Worm (Caenorhabditis elegans) whole organism, L1 larva: Measurements from ENCODE around the gene Y48A6B.9.

Experiments
- C16A3.4 ChIP-seq: fragments of 150-350 bp; optimal IDR thresholded peaks from 2 replicates; lab custom pipeline; 2014; ENCODE audit warnings: missing biosample characterization, missing genetic modification characterization
- C34B4.2 ChIP-seq: sonication (generic microtip); optimal IDR thresholded peaks from 2 replicates; lab custom pipeline; 2017; ENCODE audit warnings: mild to moderate bottlenecking, missing genetic modification characterization, missing compliant biosample characterization
- aly-2 ChIP-seq: fragments of 150-350 bp; optimal IDR thresholded peaks from 2 replicates; lab custom pipeline; 2014; ENCODE audit warnings: missing biosample characterization, missing genetic modification characterization
- ama-1 ChIP-seq: fragments of 150-350 bp; optimal IDR thresholded peaks from 2 replicates; lab custom pipeline; 2014
- blmp-1 ChIP-seq: fragments of 150-350 bp; optimal IDR thresholded peaks from 2 replicates; lab custom pipeline; 2014; ENCODE audit warnings: missing biosample characterization, missing genetic modification characterization
- ceh-8 ChIP-seq: fragments of 200-800 bp; sonication (Bioruptor generic); optimal IDR thresholded peaks from 2 replicates; lab custom pipeline; 2018; ENCODE audit warnings: mild to moderate bottlenecking, missing genetic modification characterization, moderate library complexity, missing compliant biosample characterization
- ceh-82 ChIP-seq, 3 experiments: fragments of 150-350 bp in 1 of 3; sonication (generic microtip) in 2 of 3; optimal IDR thresholded peaks; 2 replicates each; lab custom pipeline; 2014 to 2017; ENCODE audit warnings: missing biosample characterization in 3 of 3, missing genetic modification characterization in 3 of 3
- dpl-1 ChIP-seq, 3 experiments: fragments of 150-350 bp in 2 of 3; sonication (generic microtip) in 1 of 3; optimal IDR thresholded peaks; 2 replicates each; lab custom pipeline; 2014 to 2017; ENCODE audit warnings: missing biosample characterization in 3 of 3, missing genetic modification characterization in 3 of 3, missing genetic modification reagents in 3 of 3
- dsc-1 ChIP-seq: sonication (generic microtip); optimal IDR thresholded peaks from 2 replicates; lab custom pipeline; 2016; ENCODE audit warnings: mild to moderate bottlenecking, missing genetic modification characterization, missing compliant biosample characterization
- egl-13 ChIP-seq: sonication (generic microtip); optimal IDR thresholded peaks from 2 replicates; lab custom pipeline; 2016; ENCODE audit warnings: missing genotype, missing genetic modification reagents, missing genetic modification characterization, missing compliant biosample characterization
- egl-27 ChIP-seq, 2 experiments: fragments of 150-350 bp in 1 of 2; sonication (generic microtip); optimal IDR thresholded peaks; 3 replicates each; lab custom pipeline; 2017 to 2018; ENCODE audit warnings: missing biosample characterization in 2 of 2, missing genetic modification characterization in 2 of 2, missing genetic modification reagents in 2 of 2
- ets-5 ChIP-seq: fragments of 200-800 bp; sonication (Bioruptor generic); IDR thresholded peaks from 2 replicates; pipeline ENCODE4 v1.3.6; 2022; ENCODE audit warnings: missing genetic modification characterization, missing compliant biosample characterization
- fkh-10 ChIP-seq: sonication (generic microtip); optimal IDR thresholded peaks from 2 replicates; lab custom pipeline; 2017; ENCODE audit warnings: missing biosample characterization, missing genetic modification reagents, missing genetic modification characterization
- fkh-8 ChIP-seq: sonication (generic microtip); optimal IDR thresholded peaks from 2 replicates; lab custom pipeline; 2016; ENCODE audit warnings: mild to moderate bottlenecking, missing genetic modification characterization, missing compliant biosample characterization
- fos-1 ChIP-seq: fragments of 150-350 bp; optimal IDR thresholded peaks from 2 replicates; lab custom pipeline; 2014; ENCODE audit warnings: missing biosample characterization, missing genetic modification characterization
- grh-1 ChIP-seq: fragments of 200-800 bp; sonication (Bioruptor generic); IDR thresholded peaks from 2 replicates; pipeline ENCODE4 v1.3.6; 2022; ENCODE audit warnings: missing genetic modification reagents, missing genetic modification characterization, missing compliant biosample characterization
- hlh-17 ChIP-seq: fragments of 200-800 bp; sonication (Bioruptor generic); optimal IDR thresholded peaks from 2 replicates; lab custom pipeline; 2018; ENCODE audit warnings: missing genetic modification characterization, mild to moderate bottlenecking, missing compliant biosample characterization, moderate library complexity, borderline replicate concordance
- hlh-4 ChIP-seq: sonication (generic microtip); optimal IDR thresholded peaks from 2 replicates; lab custom pipeline; 2016; ENCODE audit warnings: mild to moderate bottlenecking, missing genetic modification characterization, missing compliant biosample characterization
- irx-1 ChIP-seq: sonication (generic microtip); optimal IDR thresholded peaks from 2 replicates; lab custom pipeline; 2016; ENCODE audit warnings: missing genetic modification characterization, missing compliant biosample characterization
- isw-1 ChIP-seq: fragments of 200-800 bp; sonication (Bioruptor generic); IDR thresholded peaks from 2 replicates; pipeline ENCODE4 v1.3.6; 2022; ENCODE audit warnings: missing genetic modification characterization, missing compliant biosample characterization
- lir-3 ChIP-seq: sonication (generic microtip); optimal IDR thresholded peaks from 2 replicates; lab custom pipeline; 2016; ENCODE audit warnings: mild to moderate bottlenecking, missing genetic modification characterization, moderate library complexity, missing compliant biosample characterization; ENCODE audit not compliant: poor library complexity
- lsy-2 ChIP-seq, 2 experiments: fragments of 150-350 bp; optimal IDR thresholded peaks; 2 replicates each; lab custom pipeline; 2014; ENCODE audit warnings: missing biosample characterization in 2 of 2, missing genetic modification characterization in 2 of 2
- mdl-1 ChIP-seq, 2 experiments: fragments of 150-350 bp; optimal IDR thresholded peaks; 2 replicates each; lab custom pipeline; 2014 to 2017; ENCODE audit warnings: missing biosample characterization in 2 of 2, missing genetic modification characterization in 2 of 2, inconsistent platforms in 1 of 2
- mef-2 ChIP-seq: fragments of 150-350 bp; optimal IDR thresholded peaks from 2 replicates; lab custom pipeline; 2014; ENCODE audit warnings: missing biosample characterization, missing genetic modification characterization
- mep-1 ChIP-seq: fragments of 150-350 bp; optimal IDR thresholded peaks from 2 replicates; lab custom pipeline; 2014; ENCODE audit warnings: missing biosample characterization, missing genetic modification characterization
- nhr-11 ChIP-seq: fragments of 150-350 bp; optimal IDR thresholded peaks from 2 replicates; lab custom pipeline; 2014; ENCODE audit warnings: missing biosample characterization, missing genetic modification characterization
- nhr-12 ChIP-seq: sonication (generic microtip); optimal IDR thresholded peaks from 2 replicates; lab custom pipeline; 2017; ENCODE audit warnings: missing biosample characterization, missing genetic modification characterization
- nhr-19 ChIP-seq: fragments of 200-800 bp; sonication (Bioruptor generic); conservative IDR thresholded peaks from 2 replicates; pipeline ENCODE4 v1.3.6; 2022; ENCODE audit warnings: missing genetic modification characterization, missing compliant biosample characterization
- nhr-20 ChIP-seq: sonication (generic microtip); optimal IDR thresholded peaks from 2 replicates; lab custom pipeline; 2016; ENCODE audit warnings: mild to moderate bottlenecking, missing genetic modification characterization, missing compliant biosample characterization
- nhr-28 ChIP-seq: fragments of 150-350 bp; optimal IDR thresholded peaks from 2 replicates; lab custom pipeline; 2014; ENCODE audit warnings: missing biosample characterization, missing genetic modification characterization
- nhr-47 ChIP-seq: sonication (generic microtip); optimal IDR thresholded peaks from 2 replicates; lab custom pipeline; 2016; ENCODE audit warnings: mild to moderate bottlenecking, missing genetic modification characterization, moderate library complexity, missing compliant biosample characterization
- nhr-77 ChIP-seq: fragments of 150-350 bp; optimal IDR thresholded peaks from 2 replicates; lab custom pipeline; 2014; ENCODE audit warnings: missing biosample characterization, missing genetic modification characterization
- nhr-84 ChIP-seq: sonication (generic microtip); optimal IDR thresholded peaks from 2 replicates; lab custom pipeline; 2017; ENCODE audit warnings: missing biosample characterization, missing genetic modification characterization
- nhr-85 ChIP-seq: sonication (generic microtip); peaks from one replicate; lab custom pipeline; 2016; ENCODE audit warnings: missing genetic modification characterization, inconsistent platforms, missing compliant biosample characterization
- pax-3 ChIP-seq: fragments of 200-800 bp; sonication (Bioruptor generic); optimal IDR thresholded peaks from 2 replicates; lab custom pipeline; 2018; ENCODE audit warnings: mild to moderate bottlenecking, missing genetic modification characterization, moderate library complexity, missing compliant biosample characterization
- pqm-1 ChIP-seq: sonication (generic microtip); optimal IDR thresholded peaks from 3 replicates; lab custom pipeline; 2017; ENCODE audit warnings: missing biosample characterization, missing genetic modification characterization
- rnt-1 ChIP-seq: sonication (generic microtip); optimal IDR thresholded peaks from 2 replicates; lab custom pipeline; 2016; ENCODE audit warnings: mild to moderate bottlenecking, missing genetic modification characterization, moderate library complexity, missing compliant biosample characterization
- skn-1 ChIP-seq: fragments of 150-350 bp; optimal IDR thresholded peaks from 2 replicates; lab custom pipeline; 2014; ENCODE audit warnings: missing biosample characterization, missing genetic modification characterization
- snpc-4 ChIP-seq: fragments of 150-350 bp; optimal IDR thresholded peaks from 2 replicates; lab custom pipeline; 2014; ENCODE audit warnings: missing biosample characterization, missing genetic modification characterization
- swsn-7 ChIP-seq: sonication (generic microtip); optimal IDR thresholded peaks from 2 replicates; lab custom pipeline; 2016; ENCODE audit warnings: missing genetic modification characterization, missing compliant biosample characterization
- tbx-2 ChIP-seq: sonication (generic microtip); optimal IDR thresholded peaks from 2 replicates; lab custom pipeline; 2016; ENCODE audit warnings: missing genetic modification characterization, missing compliant biosample characterization
- tlp-1 ChIP-seq: fragments of 150-350 bp; optimal IDR thresholded peaks from 2 replicates; lab custom pipeline; 2014; ENCODE audit warnings: missing biosample characterization, missing genetic modification characterization
- unc-130 ChIP-seq: fragments of 150-350 bp; optimal IDR thresholded peaks from 2 replicates; lab custom pipeline; 2017; ENCODE audit warnings: missing biosample characterization, missing genetic modification characterization, inconsistent platforms
- unc-30 ChIP-seq: sonication (generic microtip); optimal IDR thresholded peaks from 2 replicates; lab custom pipeline; 2017; ENCODE audit warnings: missing biosample characterization, missing genetic modification characterization
- unc-62 ChIP-seq: fragments of 150-350 bp; optimal IDR thresholded peaks from 2 replicates; lab custom pipeline; 2014; ENCODE audit warnings: missing biosample characterization, missing genetic modification reagents, missing genetic modification characterization
- vab-15 ChIP-seq: sonication (generic microtip); optimal IDR thresholded peaks from 2 replicates; lab custom pipeline; 2017; ENCODE audit warnings: missing genotype, mild to moderate bottlenecking, missing genetic modification characterization, missing compliant biosample characterization
- zip-4 ChIP-seq: fragments of 200-800 bp; sonication (Bioruptor generic); optimal IDR thresholded peaks from 2 replicates; lab custom pipeline; 2018; ENCODE audit warnings: mild to moderate bottlenecking, missing genetic modification characterization, moderate library complexity, missing compliant biosample characterization
- ztf-4 ChIP-seq: fragments of 150-350 bp; optimal IDR thresholded peaks from 2 replicates; lab custom pipeline; 2014; ENCODE audit warnings: missing biosample characterization, missing genetic modification characterization

Gene Y48A6B.9

DNA sequence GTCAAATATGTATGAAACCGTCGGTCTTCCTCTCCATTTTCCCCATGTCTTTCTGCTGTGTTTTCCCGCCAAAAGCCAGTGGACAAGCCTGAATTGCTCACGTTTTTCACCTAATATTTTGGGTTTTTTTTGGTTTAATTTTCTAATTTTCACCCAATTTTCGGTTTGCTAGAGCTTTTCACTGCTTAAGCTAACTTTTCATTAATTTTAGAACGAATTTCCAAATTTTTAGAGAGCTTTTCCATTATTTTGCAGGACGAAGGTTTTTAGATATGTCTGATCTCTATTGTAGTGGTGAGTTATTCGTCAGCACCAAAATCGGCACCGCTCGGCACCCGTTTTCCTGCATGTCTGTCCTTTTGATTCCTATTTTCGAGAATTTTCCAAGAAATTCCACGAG lies 20.6 kb downstream of the Y48A6B.9 start:
- TF ChIP-seq tbx-2 (no peak), nhr-77 (tag; lab: Kevin White, UChicago) (no peak), nhr-85 (tag; lab: Kevin White, UChicago) (no peak), aly-2 (no peak), snpc-4 (tag; lab: Kevin White, UChicago) (no peak), swsn-7 (no peak), zip-4 (no peak), ceh-8 (no peak), mep-1 (no peak), hlh-17 (no peak), hlh-4 (tag; lab: Kevin White, UChicago) (no peak)

DNA sequence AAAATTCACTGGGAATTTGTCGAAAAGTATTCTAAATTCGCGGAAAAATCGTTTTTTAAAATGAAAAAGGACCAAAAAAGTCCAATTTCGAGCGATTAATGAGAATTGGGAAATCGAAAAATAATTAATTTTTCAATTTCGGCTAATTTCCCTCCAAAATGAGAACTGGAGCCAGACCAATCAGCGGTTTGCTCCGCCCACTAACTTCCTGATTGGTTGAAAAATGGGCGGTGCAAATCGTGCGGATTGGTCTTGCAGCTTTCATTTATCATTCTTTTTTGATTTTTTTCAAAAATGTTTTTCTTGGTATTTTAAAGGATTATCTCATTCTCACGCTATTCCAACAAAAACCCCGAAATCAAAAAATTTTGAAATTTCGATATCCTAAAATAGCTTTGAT lies 21.1 kb downstream of the Y48A6B.9 start:
- TF ChIP-seq aly-2 (no peak), ztf-4 (tag; lab: Kevin White, UChicago) (no peak), dsc-1 (tag; lab: Kevin White, UChicago) (no peak), pax-3 (tag; lab: Kevin White, UChicago) (no peak), vab-15 (no peak), dpl-1 (GFP tag; optimal IDR thresholded peaks at IDR 0.05; lab: Kevin White, UChicago) (no peak), nhr-84 (tag; lab: Kevin White, UChicago) (no peak), fkh-10 (no peak), hlh-4 (tag; lab: Kevin White, UChicago) (no peak), mep-1 (no peak)

DNA sequence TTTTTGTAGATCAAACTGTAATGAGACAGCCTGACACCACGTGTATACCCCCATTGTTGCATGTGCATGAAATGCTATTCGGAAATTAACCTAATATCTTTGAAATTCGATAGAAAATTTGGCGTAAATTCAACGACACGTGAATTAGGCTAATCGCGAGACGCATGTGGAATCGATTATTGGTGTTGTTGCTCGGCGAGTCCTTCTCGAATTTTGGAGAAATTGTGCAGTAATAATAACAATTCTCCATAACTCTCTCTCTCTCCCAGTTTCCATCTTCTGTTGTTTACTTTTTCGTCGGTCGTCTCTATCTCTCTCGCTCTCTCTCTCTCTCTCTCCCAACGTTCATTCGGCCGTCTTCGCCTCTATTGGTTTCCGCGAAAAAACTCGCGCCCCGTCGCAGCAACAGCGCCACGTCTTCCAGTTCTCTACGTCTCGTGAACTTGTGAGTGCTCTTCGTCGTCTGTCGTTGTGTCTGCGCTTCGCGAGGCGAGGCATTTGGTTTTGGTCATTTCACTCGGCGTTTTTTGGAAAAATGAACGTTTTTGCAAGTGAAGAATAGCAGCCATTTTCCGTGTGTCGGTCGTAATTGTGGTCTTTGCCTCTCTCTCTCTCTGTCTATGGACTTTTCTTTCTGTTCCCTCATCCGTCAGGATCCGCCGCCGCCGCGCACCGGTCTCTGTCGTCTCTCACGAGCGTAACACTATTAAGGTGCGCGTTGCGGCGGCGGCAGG lies 21.7 kb downstream of the Y48A6B.9 start:
- TF ChIP-seq mep-1 (peak; percentile 45), lsy-2 (tag; optimal IDR thresholded peaks at IDR 0.05; lab: Kevin White, UChicago) (peak; percentile 37 to 70), egl-27 (tag; optimal IDR thresholded peaks at IDR 0.05; lab: Kevin White, UChicago) (no peak), C16A3.4 (tag; lab: Kevin White, UChicago) (peak; percentile 20), nhr-84 (tag; lab: Kevin White, UChicago) (no peak), egl-13 (no peak), tbx-2 (peak; percentile 53), snpc-4 (tag; lab: Kevin White, UChicago) (peak; percentile 17), nhr-77 (tag; lab: Kevin White, UChicago) (peak; percentile 13), swsn-7 (peak; percentile 70), grh-1 (GFP tag; lab: Robert Waterston, UW) (no peak), nhr-85 (tag; lab: Kevin White, UChicago) (peak; percentile 63), ztf-4 (tag; lab: Kevin White, UChicago) (peak; percentile 41), mdl-1 (tag; optimal IDR thresholded peaks at IDR 0.05; lab: Kevin White, UChicago) (peak in 1 of 2 experiments; percentile 48), nhr-19 (GFP tag; lab: Robert Waterston, UW) (peak; percentile 37), pqm-1 (tag; lab: Kevin White, UChicago) (no peak), unc-62 (GFP tag; lab: Kevin White, UChicago) (no peak), ceh-8 (no peak), nhr-12 (tag; lab: Kevin White, UChicago) (no peak), tlp-1 (tag; lab: Kevin White, UChicago) (no peak), ets-5 (GFP tag; lab: Robert Waterston, UW) (no peak), unc-30 (tag; lab: Kevin White, UChicago) (no peak), dsc-1 (tag; lab: Kevin White, UChicago) (peak; percentile 90), fkh-8 (tag; lab: Kevin White, UChicago) (peak; percentile 70), rnt-1 (no peak), ama-1 (lab: Kevin White, UChicago) (no peak), fkh-10 (peak; percentile 53), blmp-1 (tag; lab: Kevin White, UChicago) (peak; percentile 87), isw-1 (peak; percentile 48), nhr-47 (tag; lab: Kevin White, UChicago) (peak; percentile 72), skn-1 (tag; lab: Kevin White, UChicago) (no peak), nhr-11 (tag; lab: Kevin White, UChicago) (no peak), mef-2 (tag; lab: Kevin White, UChicago) (no peak), lir-3 (no peak), unc-130 (tag; lab: Kevin White, UChicago) (no peak), nhr-28 (tag; lab: Kevin White, UChicago) (no peak), ceh-82 (tag; optimal IDR thresholded peaks at IDR 0.05; lab: Kevin White, UChicago) (peak; percentile 22 to 66 (median 54)), irx-1 (tag; lab: Kevin White, UChicago) (no peak), nhr-20 (peak; percentile 55), C34B4.2 (tag; lab: Kevin White, UChicago) (no peak), fos-1 (tag; lab: Kevin White, UChicago) (no peak), hlh-17 (no peak)
